Fruit fly (Drosophila melanogaster) whole organism, embryonic: Measurements from ENCODE around the gene Caper.

Experiments
- CG10543 ChIP-seq: fragments of 200-800 bp; sonication (Bioruptor generic); optimal IDR thresholded peaks from 3 replicates; lab custom pipeline; 2017; ENCODE audit warnings: missing biosample characterization, mild to moderate bottlenecking, missing genetic modification characterization, moderate library complexity
- CG12236 ChIP-seq: fragments of 200-800 bp; sonication (Bioruptor generic); optimal IDR thresholded peaks from 2 replicates; lab custom pipeline; 2016; ENCODE audit warnings: missing biosample characterization, missing genetic modification characterization
- CG14441 ChIP-seq: fragments of 200-800 bp; sonication (Bioruptor generic); IDR thresholded peaks from 2 replicates; pipeline ENCODE4 v1.3.6; 2022; ENCODE audit warnings: missing biosample characterization, missing genetic modification characterization
- CG14860 ChIP-seq: fragments of 200-800 bp; sonication (Bioruptor generic); IDR thresholded peaks from 3 replicates; pipeline ENCODE4 v1.3.6; 2022; ENCODE audit warnings: missing biosample characterization, missing genetic modification characterization; ENCODE audit not compliant: partially characterized antibody
- CG1602 ChIP-seq: fragments of 200-800 bp; sonication (Bioruptor generic); optimal IDR thresholded peaks from 3 replicates; lab custom pipeline; 2016; ENCODE audit warnings: missing biosample characterization, missing genetic modification characterization
- CG17328 ChIP-seq: fragments of 200-800 bp; sonication (Bioruptor generic); IDR thresholded peaks from 2 replicates; pipeline ENCODE4 v1.3.6; 2022; ENCODE audit warnings: missing biosample characterization, missing genetic modification characterization
- CG1792 ChIP-seq: fragments of 200-800 bp; sonication (Bioruptor generic); optimal IDR thresholded peaks from 2 replicates; lab custom pipeline; 2016; ENCODE audit warnings: missing biosample characterization, missing genetic modification characterization
- CG18011 ChIP-seq: fragments of 200-800 bp; sonication (Bioruptor generic); optimal IDR thresholded peaks from 2 replicates; lab custom pipeline; 2017; ENCODE audit warnings: missing biosample characterization, missing genetic modification characterization, mild to moderate bottlenecking, moderate library complexity, missing genotype
- CG18476 ChIP-seq: fragments of 200-800 bp; sonication (Bioruptor generic); optimal IDR thresholded peaks from 2 replicates; lab custom pipeline; 2016; ENCODE audit warnings: missing biosample characterization, mild to moderate bottlenecking, missing genetic modification characterization
- CG2889 ChIP-seq: fragments of 200-800 bp; sonication (Bioruptor generic); IDR thresholded peaks from 3 replicates; pipeline ENCODE4 v1.3.6; 2022; ENCODE audit warnings: missing biosample characterization, missing genetic modification characterization
- CG31388 ChIP-seq: fragments of 200-800 bp; sonication (Bioruptor generic); optimal IDR thresholded peaks from 2 replicates; lab custom pipeline; 2016; ENCODE audit warnings: missing biosample characterization, missing genetic modification characterization
- CG32772 ChIP-seq: fragments of 200-800 bp; sonication (Bioruptor generic); IDR thresholded peaks from 2 replicates; pipeline ENCODE4 v1.3.6; 2022; ENCODE audit warnings: missing biosample characterization, missing genetic modification characterization
- CG5953 ChIP-seq: fragments of 200-800 bp; sonication (Bioruptor generic); IDR thresholded peaks from 2 replicates; pipeline ENCODE4 v1.3.6; 2022; ENCODE audit warnings: missing biosample characterization, missing genetic modification characterization
- CG7372 ChIP-seq: fragments of 200-800 bp; sonication (Bioruptor generic); IDR thresholded peaks from 2 replicates; pipeline ENCODE4 v1.3.6; 2022; ENCODE audit warnings: missing biosample characterization, missing genetic modification characterization
- CG8765 ChIP-seq: fragments of 200-800 bp; sonication (Bioruptor generic); IDR thresholded peaks from 2 replicates; pipeline ENCODE4 v1.3.6; 2022; ENCODE audit warnings: missing biosample characterization, missing genetic modification characterization
- D19B ChIP-seq: fragments of 200-800 bp; sonication (Bioruptor generic); optimal IDR thresholded peaks from 2 replicates; lab custom pipeline; 2017; ENCODE audit warnings: missing biosample characterization, mild to moderate bottlenecking, missing genetic modification characterization
- Dp ChIP-seq: fragments of 200-800 bp; sonication (Bioruptor generic); optimal IDR thresholded peaks from 2 replicates; lab custom pipeline; 2018; ENCODE audit warnings: missing biosample characterization, mild to moderate bottlenecking, missing genetic modification characterization, moderate library complexity
- Dref ChIP-seq: fragments of 200-800 bp; sonication (Bioruptor generic); IDR thresholded peaks from 2 replicates; pipeline ENCODE4 v1.3.6; 2022; ENCODE audit warnings: missing biosample characterization, missing genetic modification characterization
- E2f1 ChIP-seq: fragments of 200-800 bp; sonication (Bioruptor generic); IDR thresholded peaks from 2 replicates; pipeline ENCODE4 v1.3.6; 2022; ENCODE audit warnings: missing biosample characterization, missing genetic modification characterization
- Gsc ChIP-seq: fragments of 200-800 bp; sonication (Bioruptor generic); IDR thresholded peaks from 2 replicates; pipeline ENCODE4 v1.3.6; 2022; ENCODE audit warnings: missing biosample characterization, missing genetic modification characterization
- HLH3B ChIP-seq: fragments of 200-800 bp; sonication (Bioruptor generic); IDR thresholded peaks from 2 replicates; pipeline ENCODE4 v1.3.6; 2022; ENCODE audit warnings: missing biosample characterization, missing genetic modification characterization
- Hr3 ChIP-seq: fragments of 200-800 bp; sonication (Bioruptor generic); optimal IDR thresholded peaks from 3 replicates; lab custom pipeline; 2016; ENCODE audit warnings: missing biosample characterization, missing genetic modification characterization
- Mad ChIP-seq: fragments of 200-800 bp; sonication (Bioruptor generic); optimal IDR thresholded peaks from 2 replicates; lab custom pipeline; 2016; ENCODE audit warnings: missing biosample characterization, missing genetic modification characterization
- Med ChIP-seq: fragments of 200-800 bp; sonication (Bioruptor generic); peaks from one replicate; lab custom pipeline; 2016; ENCODE audit warnings: missing biosample characterization, missing genetic modification characterization, mild to moderate bottlenecking, inconsistent platforms, moderate library complexity
- Oli ChIP-seq: fragments of 200-800 bp; sonication (Bioruptor generic); optimal IDR thresholded peaks from 2 replicates; lab custom pipeline; 2018; ENCODE audit warnings: missing biosample characterization, mild to moderate bottlenecking, missing genetic modification characterization, moderate library complexity
- Six4 ChIP-seq: fragments of 200-800 bp; sonication (Bioruptor generic); optimal IDR thresholded peaks from 2 replicates; lab custom pipeline; 2016; ENCODE audit warnings: missing biosample characterization, missing genetic modification characterization
- Vsx1 ChIP-seq: fragments of 200-800 bp; sonication (Bioruptor generic); optimal IDR thresholded peaks from 2 replicates; lab custom pipeline; 2017; ENCODE audit warnings: missing biosample characterization, mild to moderate bottlenecking, missing genetic modification characterization, missing genetic modification reagents
- ash1 ChIP-seq: fragments of 200-800 bp; sonication (Bioruptor generic); optimal IDR thresholded peaks from 2 replicates; lab custom pipeline; 2018; ENCODE audit warnings: missing biosample characterization, mild to moderate bottlenecking, missing genetic modification characterization
- bigmax ChIP-seq: fragments of 200-800 bp; sonication (Bioruptor generic); optimal IDR thresholded peaks from 2 replicates; lab custom pipeline; 2018; ENCODE audit warnings: missing biosample characterization, mild to moderate bottlenecking, missing genetic modification characterization
- btn ChIP-seq: fragments of 200-800 bp; sonication (Bioruptor generic); optimal IDR thresholded peaks from 2 replicates; lab custom pipeline; 2016; ENCODE audit warnings: missing biosample characterization, missing genetic modification characterization
- caup ChIP-seq: fragments of 200-800 bp; sonication (Bioruptor generic); optimal IDR thresholded peaks from 3 replicates; lab custom pipeline; 2017; ENCODE audit warnings: missing biosample characterization, mild to moderate bottlenecking, missing genetic modification characterization, moderate library complexity; ENCODE audit not compliant: severe bottlenecking
- chinmo ChIP-seq: fragments of 200-800 bp; sonication (Bioruptor generic); IDR thresholded peaks from 4 replicates; pipeline ENCODE4 v1.3.6; 2022; ENCODE audit warnings: missing biosample characterization, missing genetic modification characterization; ENCODE audit not compliant: partially characterized antibody
- chm ChIP-seq: fragments of 200-800 bp; sonication (Bioruptor generic); IDR thresholded peaks from 2 replicates; pipeline ENCODE4 v1.3.6; 2022; ENCODE audit warnings: missing biosample characterization, missing genetic modification characterization
- crol ChIP-seq: fragments of 200-800 bp; sonication (Bioruptor generic); IDR thresholded peaks from 2 replicates; pipeline ENCODE4 v1.3.6; 2022; ENCODE audit warnings: missing biosample characterization, missing genetic modification characterization
- en ChIP-seq: fragments of 200-800 bp; sonication (Bioruptor generic); optimal IDR thresholded peaks from 2 replicates; lab custom pipeline; 2016; ENCODE audit warnings: missing biosample characterization, missing genetic modification characterization
- gce ChIP-seq: fragments of 200-800 bp; sonication (Bioruptor generic); IDR thresholded peaks from 3 replicates; pipeline ENCODE4 v1.3.6; 2022; ENCODE audit warnings: missing biosample characterization, missing genetic modification characterization
- jigr1 ChIP-seq: fragments of 200-800 bp; sonication (Bioruptor generic); IDR thresholded peaks from 3 replicates; pipeline ENCODE4 v1.3.6; 2022; ENCODE audit warnings: missing biosample characterization, missing genetic modification characterization
- nerfin-1 ChIP-seq: fragments of 200-800 bp; sonication (Bioruptor generic); optimal IDR thresholded peaks from 3 replicates; lab custom pipeline; 2019; ENCODE audit warnings: missing biosample characterization, mild to moderate bottlenecking, missing genetic modification characterization, moderate library complexity
- nom ChIP-seq: fragments of 200-800 bp; sonication (Bioruptor generic); optimal IDR thresholded peaks from 2 replicates; lab custom pipeline; 2017; ENCODE audit warnings: missing biosample characterization, missing genetic modification characterization, mild to moderate bottlenecking, moderate library complexity, missing genetic modification reagents
- pb ChIP-seq: fragments of 200-800 bp; sonication (Bioruptor generic); optimal IDR thresholded peaks from 3 replicates; lab custom pipeline; 2016; ENCODE audit warnings: missing biosample characterization, missing genetic modification characterization
- phol ChIP-seq: fragments of 200-800 bp; sonication (Bioruptor generic); optimal IDR thresholded peaks from 3 replicates; lab custom pipeline; 2018; ENCODE audit warnings: missing biosample characterization, mild to moderate bottlenecking, missing genetic modification characterization, moderate library complexity
- pita ChIP-seq: fragments of 200-800 bp; sonication (Bioruptor generic); optimal IDR thresholded peaks from 2 replicates; lab custom pipeline; 2017; ENCODE audit warnings: missing biosample characterization, mild to moderate bottlenecking, missing genetic modification characterization
- pum ChIP-seq: fragments of 200-800 bp; sonication (Bioruptor generic); optimal IDR thresholded peaks from 2 replicates; lab custom pipeline; 2016; ENCODE audit warnings: missing biosample characterization, missing genetic modification characterization
- schlank ChIP-seq: fragments of 200-800 bp; sonication (Bioruptor generic); optimal IDR thresholded peaks from 2 replicates; lab custom pipeline; 2018; ENCODE audit warnings: missing biosample characterization, mild to moderate bottlenecking, missing genetic modification characterization
- sens ChIP-seq: fragments of 200-800 bp; sonication (Bioruptor generic); peaks from one replicate; lab custom pipeline; 2016; ENCODE audit warnings: missing biosample characterization, missing genetic modification characterization
- tap ChIP-seq: fragments of 200-800 bp; optimal IDR thresholded peaks from 3 replicates; lab custom pipeline; 2019; ENCODE audit warnings: missing biosample characterization, mild to moderate bottlenecking, missing genetic modification characterization, moderate library complexity
- tio ChIP-seq: fragments of 200-800 bp; sonication (Bioruptor generic); optimal IDR thresholded peaks from 2 replicates; lab custom pipeline; 2017; ENCODE audit warnings: missing biosample characterization, missing genetic modification characterization, inconsistent platforms
- trem ChIP-seq: fragments of 200-800 bp; optimal IDR thresholded peaks from 3 replicates; lab custom pipeline; 2019; ENCODE audit warnings: missing biosample characterization, mild to moderate bottlenecking, missing genetic modification characterization, moderate library complexity
- tx ChIP-seq: fragments of 200-800 bp; sonication (Bioruptor generic); optimal IDR thresholded peaks from 2 replicates; lab custom pipeline; 2016; ENCODE audit warnings: missing biosample characterization, missing genetic modification characterization
- unpg ChIP-seq: fragments of 200-800 bp; sonication (Bioruptor generic); optimal IDR thresholded peaks from 3 replicates; lab custom pipeline; 2018; ENCODE audit warnings: missing biosample characterization, mild to moderate bottlenecking, missing genetic modification characterization, moderate library complexity
- wor ChIP-seq: fragments of 200-800 bp; sonication (Bioruptor generic); IDR thresholded peaks from 2 replicates; pipeline ENCODE4 v1.3.6; 2022; ENCODE audit warnings: missing biosample characterization, missing genetic modification characterization
- zfh2 ChIP-seq: fragments of 200-800 bp; sonication (Bioruptor generic); optimal IDR thresholded peaks from 2 replicates; lab custom pipeline; 2016; ENCODE audit warnings: missing biosample characterization, missing genetic modification characterization

Gene Caper

DNA sequence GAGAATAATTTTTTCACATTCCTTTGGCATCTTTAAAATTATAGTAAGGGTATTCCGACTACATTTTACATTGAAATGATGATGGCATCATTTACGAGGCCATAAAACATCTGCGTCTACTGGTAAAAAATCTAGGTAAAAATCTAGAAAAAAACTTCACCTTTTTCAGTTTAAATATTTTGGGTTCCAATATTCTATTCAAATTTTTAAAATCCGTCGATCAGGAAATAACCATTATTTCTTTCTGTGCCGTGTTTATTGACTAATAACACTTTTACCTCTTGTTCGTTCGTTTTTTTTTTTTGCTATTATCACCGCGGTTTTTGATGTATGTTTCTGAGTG, 6.8 kb downstream of the Caper start (continued):
- no peak for TF ChIP-seq jigr1 (GFP tag; lab: Robert Waterston, UW)
- peak; percentile 29 for TF ChIP-seq CG18011
- TF ChIP-seq wor = peak; percentile 27; the same call in 1 of the 2 replicates
- TF ChIP-seq sens = peak; percentile 89
- TF ChIP-seq ash1 (GFP tag; lab: Kevin White, UChicago) = no peak
- peak; percentile 48 for TF ChIP-seq caup (GFP tag; lab: Kevin White, UChicago)
- TF ChIP-seq CG8765 (GFP tag; lab: Robert Waterston, UW) = no peak
- no peak for TF ChIP-seq CG31388 (GFP tag; lab: Kevin White, UChicago)
- peak; percentile 59; the same call in 1 of the 2 replicates for TF ChIP-seq E2f1 (GFP tag; lab: Robert Waterston, UW)
- peak; percentile 56 for TF ChIP-seq en (GFP tag; lab: Kevin White, UChicago)
- no peak for TF ChIP-seq nerfin-1 (tag; lab: Kevin White, UChicago)
- TF ChIP-seq Mad (GFP tag; lab: Kevin White, UChicago) = no peak
- TF ChIP-seq phol = peak; percentile 45
- no peak for TF ChIP-seq CG1792 (GFP tag; lab: Kevin White, UChicago)
- no peak for TF ChIP-seq pita (GFP tag; lab: Kevin White, UChicago)
- TF ChIP-seq nom = no peak
- TF ChIP-seq trem (tag; lab: Kevin White, UChicago) = peak; percentile 17
- TF ChIP-seq tio = peak; percentile 79
- TF ChIP-seq CG32772 (GFP tag; lab: Robert Waterston, UW) = peak; percentile 62
- TF ChIP-seq CG2889 (GFP tag; lab: Robert Waterston, UW) = no peak
- TF ChIP-seq CG18476 (GFP tag; lab: Kevin White, UChicago) = no peak
- TF ChIP-seq CG17328 (GFP tag; lab: Robert Waterston, UW) = peak; percentile 48; the same call in 1 of the 2 replicates
- TF ChIP-seq chinmo = no peak
- no peak for TF ChIP-seq Six4 (GFP tag; lab: Kevin White, UChicago)
- TF ChIP-seq tx (GFP tag; lab: Kevin White, UChicago) = peak; percentile 44
- peak; percentile 64 for TF ChIP-seq zfh2 (GFP tag; lab: Kevin White, UChicago)
- TF ChIP-seq gce = peak; percentile 43; the same call in 1 of the 3 replicates
- TF ChIP-seq CG7372 (GFP tag; lab: Robert Waterston, UW) = peak; percentile 52; the same call in 1 of the 2 replicates
- TF ChIP-seq D19B (GFP tag; lab: Kevin White, UChicago) = no peak
- peak; percentile 30 for TF ChIP-seq unpg (GFP tag; lab: Kevin White, UChicago)
- TF ChIP-seq bigmax (GFP tag; lab: Kevin White, UChicago) = no peak
- peak; percentile 43 for TF ChIP-seq Oli (tag; lab: Kevin White, UChicago)
- no peak for TF ChIP-seq Gsc (GFP tag; lab: Robert Waterston, UW)
- TF ChIP-seq Med (GFP tag; lab: Kevin White, UChicago) = peak; percentile 54
- TF ChIP-seq pb (GFP tag; lab: Kevin White, UChicago) = no peak
- TF ChIP-seq Dref (GFP tag; lab: Robert Waterston, UW) = no peak
- TF ChIP-seq Vsx1 (GFP tag; lab: Kevin White, UChicago) = peak; percentile 41
- peak; percentile 62 for TF ChIP-seq HLH3B (GFP tag; lab: Robert Waterston, UW)
- TF ChIP-seq Dp (GFP tag; lab: Kevin White, UChicago) = no peak
- TF ChIP-seq Hr3 (GFP tag; lab: Kevin White, UChicago) = peak; percentile 59
- no peak for TF ChIP-seq chm
- TF ChIP-seq schlank (tag; lab: Kevin White, UChicago) = no peak
- no peak for TF ChIP-seq CG5953 (GFP tag; lab: Robert Waterston, UW)
- no peak for TF ChIP-seq btn (GFP tag; lab: Kevin White, UChicago)
- no peak for TF ChIP-seq crol (GFP tag; lab: Robert Waterston, UW)
- peak; percentile 24 for TF ChIP-seq tap (tag; lab: Kevin White, UChicago)
- TF ChIP-seq pum (GFP tag; lab: Kevin White, UChicago) = peak; percentile 45
- no peak for TF ChIP-seq CG10543 (GFP tag; lab: Kevin White, UChicago)
- peak; percentile 50 for TF ChIP-seq CG1602
- TF ChIP-seq CG12236 (GFP tag; lab: Kevin White, UChicago) = peak; percentile 66
- TF ChIP-seq CG14860 = no peak
- peak; percentile 59 for TF ChIP-seq CG14441
